Worm (Caenorhabditis elegans) whole organism, L2 larva: Measurements from ENCODE around the gene srh-288.

ENCODE experiments used
- R02D3.7 ChIP-seq: fragments of 150-350 bp; optimal IDR thresholded peaks from 2 replicates; lab custom pipeline; 2014; ENCODE audit warnings: missing biosample characterization, missing genetic modification characterization
- blmp-1 ChIP-seq: sonication (generic microtip); optimal IDR thresholded peaks from 2 replicates; lab custom pipeline; 2017; ENCODE audit warnings: missing genetic modification characterization, mild to moderate bottlenecking, missing compliant biosample characterization, antibody characterized with exemption, moderate library complexity; ENCODE audit not compliant: insufficient read depth
- ceh-16 ChIP-seq: fragments of 150-350 bp; optimal IDR thresholded peaks from 2 replicates; lab custom pipeline; 2014; ENCODE audit warnings: missing biosample characterization, missing genetic modification characterization
- crh-2 ChIP-seq: sonication (generic microtip); optimal IDR thresholded peaks from 2 replicates; lab custom pipeline; 2017; ENCODE audit warnings: missing biosample characterization, missing genetic modification characterization
- egl-27 ChIP-seq: sonication (generic microtip); optimal IDR thresholded peaks from 3 replicates; lab custom pipeline; 2017; ENCODE audit warnings: missing biosample characterization, missing genetic modification reagents, missing genetic modification characterization
- elt-3 ChIP-seq: sonication (generic microtip); optimal IDR thresholded peaks from 2 replicates; lab custom pipeline; 2017; ENCODE audit warnings: missing biosample characterization, missing genetic modification characterization
- lsy-2 ChIP-seq, 2 experiments: fragments of 150-350 bp in 1 of 2; sonication (generic microtip) in 1 of 2; optimal IDR thresholded peaks; 2 replicates each; lab custom pipeline; 2014 to 2017; ENCODE audit warnings: missing biosample characterization in 2 of 2, missing genetic modification characterization in 2 of 2
- nhr-11 ChIP-seq: fragments of 150-350 bp; optimal IDR thresholded peaks from 2 replicates; lab custom pipeline; 2014; ENCODE audit warnings: missing biosample characterization, missing genetic modification characterization
- nhr-237 ChIP-seq: fragments of 150-350 bp; optimal IDR thresholded peaks from 2 replicates; lab custom pipeline; 2014; ENCODE audit warnings: missing biosample characterization, missing genetic modification characterization
- peb-1 ChIP-seq: fragments of 150-350 bp; optimal IDR thresholded peaks from 2 replicates; lab custom pipeline; 2014; ENCODE audit warnings: missing biosample characterization, missing genetic modification characterization
- snpc-4 ChIP-seq: fragments of 150-350 bp; optimal IDR thresholded peaks from 2 replicates; lab custom pipeline; 2014; ENCODE audit warnings: missing biosample characterization, missing genetic modification characterization
- unc-55 ChIP-seq: fragments of 150-350 bp; sonication (generic microtip); optimal IDR thresholded peaks from 3 replicates; lab custom pipeline; 2014; ENCODE audit warnings: missing biosample characterization, missing genetic modification reagents, missing genetic modification characterization

DNA sequence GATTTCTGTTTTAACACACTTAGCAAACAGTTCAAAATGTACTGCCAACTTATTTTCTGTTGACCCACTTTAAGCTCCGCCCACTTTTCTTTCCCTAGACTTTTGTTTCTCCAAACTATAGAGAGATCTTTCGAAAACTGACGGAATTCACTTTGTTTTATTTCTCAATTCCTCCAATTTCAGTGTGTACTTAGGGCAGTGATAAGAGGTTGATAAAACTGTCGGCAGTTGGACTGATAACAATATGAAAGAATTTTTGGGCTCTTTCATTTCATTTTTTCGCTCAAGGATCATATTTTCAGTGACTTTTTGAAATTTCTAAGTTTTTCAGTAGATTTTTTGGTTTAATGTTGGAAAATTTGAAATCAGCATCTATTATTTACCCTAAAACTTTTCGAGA is 40.6 kb downstream of the srh-288 start:
- TF ChIP-seq blmp-1: no peak
- TF ChIP-seq nhr-11 (tag; lab: Kevin White, UChicago): no peak
- no peak for TF ChIP-seq lsy-2 (tag; optimal IDR thresholded peaks at IDR 0.05; lab: Kevin White, UChicago)
- no peak for TF ChIP-seq R02D3.7
- TF ChIP-seq elt-3: no peak
- no peak for TF ChIP-seq unc-55
- TF ChIP-seq crh-2: no peak
- TF ChIP-seq ceh-16 (tag; lab: Kevin White, UChicago): no peak
- TF ChIP-seq snpc-4 (tag; lab: Kevin White, UChicago): no peak
- TF ChIP-seq egl-27 (tag; lab: Kevin White, UChicago): no peak
- TF ChIP-seq peb-1: no peak
- TF ChIP-seq nhr-237 (tag; lab: Kevin White, UChicago): no peak
